Worm (Caenorhabditis elegans) whole organism, mixed stage, embryonic: ENCODE results near the gene C16A3.6.

Experiments used
- blmp-1 ChIP-seq: fragments of 150-350 bp; optimal IDR thresholded peaks from 2 replicates; lab custom pipeline; 2014; ENCODE audit warnings: missing biosample characterization, missing genetic modification characterization
- mab-5 ChIP-seq: fragments of 150-350 bp; optimal IDR thresholded peaks from 2 replicates; lab custom pipeline; 2014; ENCODE audit warnings: missing biosample characterization, missing genetic modification characterization
- nhr-28 ChIP-seq: fragments of 150-350 bp; optimal IDR thresholded peaks from 2 replicates; lab custom pipeline; 2014; ENCODE audit warnings: missing biosample characterization, missing genetic modification characterization
- snpc-4 ChIP-seq: fragments of 150-350 bp; optimal IDR thresholded peaks from 2 replicates; lab custom pipeline; 2014; ENCODE audit warnings: missing biosample characterization, missing genetic modification characterization
- unc-39 ChIP-seq: fragments of 150-350 bp; optimal IDR thresholded peaks from 2 replicates; lab custom pipeline; 2014; ENCODE audit warnings: missing biosample characterization, missing genetic modification characterization
- unc-62 ChIP-seq: fragments of 150-350 bp; optimal IDR thresholded peaks from 2 replicates; lab custom pipeline; 2014; ENCODE audit warnings: missing biosample characterization, missing genetic modification reagents, missing genetic modification characterization

ce11 chrIII:6360825-6361224 lies 18.2 kb upstream of the C16A3.6 start:
- TF ChIP-seq unc-62 (GFP tag; lab: Kevin White, UChicago) (no peak), mab-5 (no peak), unc-39 (no peak), nhr-28 (tag; lab: Kevin White, UChicago) (no peak), snpc-4 (tag; lab: Kevin White, UChicago) (no peak), blmp-1 (tag; lab: Kevin White, UChicago) (no peak)
